Worm (Caenorhabditis elegans) whole organism, L4/young adult: Measurements from ENCODE around the gene acl-13.

Source experiments
- W03F9.2 ChIP-seq: fragments of 150-350 bp; optimal IDR thresholded peaks from 2 replicates; lab custom pipeline; 2014; ENCODE audit warnings: missing biosample characterization, missing genetic modification characterization
- dao-5 ChIP-seq: sonication (generic microtip); optimal IDR thresholded peaks from 2 replicates; lab custom pipeline; 2016; ENCODE audit warnings: missing genotype, missing genetic modification characterization, moderate library complexity, missing compliant biosample characterization
- him-1 ChIP-seq: sonication (generic microtip); optimal IDR thresholded peaks from 2 replicates; lab custom pipeline; 2016; ENCODE audit warnings: missing genotype, missing genetic modification reagents, missing genetic modification characterization, missing compliant biosample characterization

DNA sequence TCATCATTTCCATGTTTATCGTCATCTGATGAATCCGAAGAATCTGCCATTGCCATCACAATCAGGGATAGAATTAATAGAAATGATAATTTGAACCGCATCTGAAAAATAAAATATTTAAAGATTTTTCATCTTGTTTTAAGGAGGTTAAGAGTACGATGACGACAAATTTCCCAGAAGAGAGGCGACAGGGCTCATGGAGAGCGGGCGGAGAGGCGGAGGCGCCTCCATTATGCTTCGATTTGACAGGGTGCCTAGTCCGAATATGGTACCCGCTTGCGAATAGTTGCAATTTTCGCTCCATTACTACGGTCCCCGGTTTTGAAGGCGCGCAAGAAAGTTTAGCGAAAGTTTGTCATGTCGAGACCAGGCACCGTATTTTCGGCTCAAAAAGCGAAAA, 25.2 kb upstream of the acl-13 start, which contains the start of gene F28D1.6:
- TF ChIP-seq him-1 (no peak), W03F9.2 (tag; lab: Kevin White, UChicago) (no peak), dao-5 (tag; lab: Kevin White, UChicago) (no peak)
